Worm (Caenorhabditis elegans) whole organism, L3 larva: ENCODE data around the gene F38B6.6.

Experiments used
- R02D3.7 ChIP-seq: fragments of 150-350 bp; optimal IDR thresholded peaks from 2 replicates; lab custom pipeline; 2014; ENCODE audit warnings: missing biosample characterization, missing genetic modification characterization
- ZK546.5 ChIP-seq: sonication (generic microtip); optimal IDR thresholded peaks from 2 replicates; lab custom pipeline; 2017; ENCODE audit warnings: missing biosample characterization, missing genetic modification characterization
- ama-1 ChIP-seq: fragments of 150-350 bp; optimal IDR thresholded peaks from 2 replicates; lab custom pipeline; 2018
- ceh-16 ChIP-seq: sonication (generic microtip); optimal IDR thresholded peaks from 2 replicates; lab custom pipeline; 2017; ENCODE audit warnings: missing biosample characterization, missing genetic modification characterization
- ceh-82 ChIP-seq: fragments of 150-350 bp; optimal IDR thresholded peaks from 2 replicates; lab custom pipeline; 2014; ENCODE audit warnings: missing biosample characterization, missing genetic modification characterization
- ceh-9 ChIP-seq: sonication (generic microtip); optimal IDR thresholded peaks from 2 replicates; lab custom pipeline; 2018; ENCODE audit warnings: missing biosample characterization, missing genetic modification characterization
- daf-12 ChIP-seq: fragments of 150-350 bp; optimal IDR thresholded peaks from 2 replicates; lab custom pipeline; 2014; ENCODE audit warnings: missing biosample characterization, missing genetic modification reagents, missing genetic modification characterization
- egl-27 ChIP-seq: sonication (generic microtip); optimal IDR thresholded peaks from 4 replicates; lab custom pipeline; 2017; ENCODE audit warnings: missing biosample characterization, missing genetic modification reagents, missing genetic modification characterization
- egl-5 ChIP-seq: fragments of 150-350 bp; optimal IDR thresholded peaks from 2 replicates; lab custom pipeline; 2017; ENCODE audit warnings: missing biosample characterization, missing genetic modification reagents, missing genetic modification characterization, inconsistent platforms
- elt-1 ChIP-seq: fragments of 150-350 bp; optimal IDR thresholded peaks from 2 replicates; lab custom pipeline; 2014; ENCODE audit warnings: missing biosample characterization, missing genetic modification characterization
- elt-2 ChIP-seq: sonication (generic microtip); optimal IDR thresholded peaks from 2 replicates; lab custom pipeline; 2016; ENCODE audit warnings: missing genetic modification reagents, mild to moderate bottlenecking, missing genetic modification characterization, missing compliant biosample characterization
- eor-1 ChIP-seq, 2 experiments: fragments of 150-350 bp; optimal IDR thresholded peaks; 2 replicates each; lab custom pipeline; 2014 to 2018; ENCODE audit warnings: missing biosample characterization in 2 of 2, missing genetic modification characterization in 2 of 2
- fkh-10 ChIP-seq: sonication (generic microtip); optimal IDR thresholded peaks from 2 replicates; lab custom pipeline; 2017; ENCODE audit warnings: missing biosample characterization, missing genetic modification reagents, missing genetic modification characterization
- fkh-2 ChIP-seq: fragments of 150-350 bp; optimal IDR thresholded peaks from 2 replicates; lab custom pipeline; 2014; ENCODE audit warnings: missing biosample characterization, missing genetic modification reagents, missing genetic modification characterization
- fos-1 ChIP-seq: fragments of 150-350 bp; optimal IDR thresholded peaks from 2 replicates; lab custom pipeline; 2014; ENCODE audit warnings: missing biosample characterization, missing genetic modification characterization
- hmg-11 ChIP-seq: sonication (generic microtip); optimal IDR thresholded peaks from 2 replicates; lab custom pipeline; 2016; ENCODE audit warnings: missing genetic modification characterization, missing compliant biosample characterization
- jun-1 ChIP-seq: fragments of 150-350 bp; optimal IDR thresholded peaks from 2 replicates; lab custom pipeline; 2014; ENCODE audit warnings: missing biosample characterization, missing genetic modification reagents, missing genetic modification characterization
- lin-15B ChIP-seq: fragments of 150-350 bp; optimal IDR thresholded peaks from 2 replicates; lab custom pipeline; 2014; ENCODE audit warnings: missing biosample characterization, missing genetic modification characterization
- lin-39 ChIP-seq: fragments of 150-350 bp; optimal IDR thresholded peaks from 2 replicates; lab custom pipeline; 2018; ENCODE audit warnings: missing biosample characterization, missing genetic modification reagents, missing genetic modification characterization
- lsy-12 ChIP-seq: sonication (generic microtip); optimal IDR thresholded peaks from 2 replicates; lab custom pipeline; 2016; ENCODE audit warnings: mild to moderate bottlenecking, missing genetic modification characterization, missing compliant biosample characterization
- mdl-1 ChIP-seq: fragments of 150-350 bp; optimal IDR thresholded peaks from 2 replicates; lab custom pipeline; 2014; ENCODE audit warnings: missing biosample characterization, missing genetic modification characterization
- mml-1 ChIP-seq: fragments of 150-350 bp; sonication (generic microtip); optimal IDR thresholded peaks from 3 replicates; lab custom pipeline; 2014; ENCODE audit warnings: missing biosample characterization, missing genetic modification characterization
- nfya-1 ChIP-seq: sonication (generic microtip); optimal IDR thresholded peaks from 2 replicates; lab custom pipeline; 2017; ENCODE audit warnings: missing genetic modification characterization, mild to moderate bottlenecking, missing compliant biosample characterization, antibody characterized with exemption, moderate library complexity; ENCODE audit not compliant: insufficient read depth
- nhr-12 ChIP-seq: fragments of 150-350 bp; optimal IDR thresholded peaks from 2 replicates; lab custom pipeline; 2014; ENCODE audit warnings: missing biosample characterization, missing genetic modification characterization
- nhr-23 ChIP-seq: fragments of 150-350 bp; optimal IDR thresholded peaks from 2 replicates; lab custom pipeline; 2014; ENCODE audit warnings: missing biosample characterization, missing genetic modification reagents, missing genetic modification characterization
- nhr-237 ChIP-seq: fragments of 150-350 bp; optimal IDR thresholded peaks from 2 replicates; lab custom pipeline; 2014; ENCODE audit warnings: missing biosample characterization, missing genetic modification characterization
- nhr-25 ChIP-seq: sonication (generic microtip); optimal IDR thresholded peaks from 2 replicates; lab custom pipeline; 2017; ENCODE audit warnings: missing biosample characterization, missing genetic modification characterization
- nhr-28 ChIP-seq: fragments of 150-350 bp; optimal IDR thresholded peaks from 2 replicates; lab custom pipeline; 2014; ENCODE audit warnings: missing biosample characterization, missing genetic modification characterization
- nhr-43 ChIP-seq: sonication (generic microtip); optimal IDR thresholded peaks from 2 replicates; lab custom pipeline; 2016; ENCODE audit warnings: mild to moderate bottlenecking, missing genetic modification characterization, missing compliant biosample characterization; ENCODE audit not compliant: poor library complexity, severe bottlenecking
- nhr-67 ChIP-seq: fragments of 150-350 bp; optimal IDR thresholded peaks from 2 replicates; lab custom pipeline; 2014; ENCODE audit warnings: missing biosample characterization, missing genetic modification characterization
- nhr-76 ChIP-seq: fragments of 150-350 bp; sonication (generic microtip); optimal IDR thresholded peaks from 5 replicates; lab custom pipeline; 2014; ENCODE audit warnings: missing biosample characterization, missing genetic modification characterization
- nhr-77 ChIP-seq: fragments of 150-350 bp; optimal IDR thresholded peaks from 2 replicates; lab custom pipeline; 2014; ENCODE audit warnings: missing biosample characterization, missing genetic modification characterization
- pha-4 ChIP-seq: fragments of 150-350 bp; optimal IDR thresholded peaks from 2 replicates; lab custom pipeline; 2014; ENCODE audit warnings: missing biosample characterization, missing genetic modification reagents, missing genetic modification characterization
- pqm-1 ChIP-seq: fragments of 150-350 bp; optimal IDR thresholded peaks from 2 replicates; lab custom pipeline; 2017; ENCODE audit warnings: missing biosample characterization, missing genetic modification characterization, inconsistent platforms
- sea-2 ChIP-seq: fragments of 150-350 bp; sonication (generic microtip); optimal IDR thresholded peaks from 4 replicates; lab custom pipeline; 2014; ENCODE audit warnings: missing biosample characterization, missing genetic modification reagents, missing genetic modification characterization
- skn-1 ChIP-seq: fragments of 150-350 bp; optimal IDR thresholded peaks from 2 replicates; lab custom pipeline; 2014; ENCODE audit warnings: missing biosample characterization, missing genetic modification characterization
- snpc-4 ChIP-seq: fragments of 150-350 bp; optimal IDR thresholded peaks from 2 replicates; lab custom pipeline; 2014; ENCODE audit warnings: missing biosample characterization, missing genetic modification characterization
- tbx-2 ChIP-seq: sonication (generic microtip); optimal IDR thresholded peaks from 2 replicates; lab custom pipeline; 2016; ENCODE audit warnings: mild to moderate bottlenecking, missing genetic modification characterization, missing compliant biosample characterization
- unc-39 ChIP-seq: sonication (generic microtip); optimal IDR thresholded peaks from 4 replicates; lab custom pipeline; 2017; ENCODE audit warnings: missing biosample characterization, missing genetic modification characterization
- unc-62 ChIP-seq: fragments of 150-350 bp; sonication (generic microtip); optimal IDR thresholded peaks from 4 replicates; lab custom pipeline; 2014; ENCODE audit warnings: missing biosample characterization, missing genetic modification reagents, missing genetic modification characterization
- zag-1 ChIP-seq: fragments of 150-350 bp; optimal IDR thresholded peaks from 2 replicates; lab custom pipeline; 2014; ENCODE audit warnings: missing biosample characterization, missing genetic modification characterization
- ztf-4 ChIP-seq: fragments of 150-350 bp; optimal IDR thresholded peaks from 2 replicates; lab custom pipeline; 2014; ENCODE audit warnings: missing biosample characterization, missing genetic modification characterization

The F38B6.6 gene

ce11 chrX:6735494-6735893 is 45.6 kb upstream of the F38B6.6 start:
- TF ChIP-seq nhr-28 (tag; lab: Kevin White, UChicago) = no peak
- no peak for TF ChIP-seq ceh-16
- TF ChIP-seq tbx-2 = no peak
- TF ChIP-seq sea-2 (GFP tag; lab: Kevin White, UChicago) = no peak
- TF ChIP-seq snpc-4 (tag; lab: Kevin White, UChicago) = no peak
- TF ChIP-seq nhr-43 = peak; percentile 76
- TF ChIP-seq ceh-82 (tag; lab: Kevin White, UChicago) = no peak
- TF ChIP-seq elt-2 (tag; lab: Kevin White, UChicago) = no peak
- peak; percentile 22 for TF ChIP-seq nhr-23
- peak; percentile 20 for TF ChIP-seq lin-39 (tag; lab: Kevin White, UChicago)
- no peak for TF ChIP-seq nhr-67 (tag; lab: Kevin White, UChicago)
- peak; percentile 48 for TF ChIP-seq mdl-1 (tag; lab: Kevin White, UChicago)
- TF ChIP-seq lin-15B (tag; lab: Kevin White, UChicago) = no peak
- TF ChIP-seq egl-27 (tag; lab: Kevin White, UChicago) = no peak
- no peak for TF ChIP-seq ztf-4 (tag; lab: Kevin White, UChicago)
- TF ChIP-seq fkh-10 (GFP tag; lab: Kevin White, UChicago) = no peak
- peak; percentile 3 for TF ChIP-seq pha-4 (tag; lab: Kevin White, UChicago)
- TF ChIP-seq eor-1 (tag; optimal IDR thresholded peaks at IDR 0.05; lab: Kevin White, UChicago) = no peak
- no peak for TF ChIP-seq ceh-9 (tag; lab: Kevin White, UChicago)
- TF ChIP-seq nhr-237 = no peak
- TF ChIP-seq lsy-12 (tag; lab: Kevin White, UChicago) = peak; percentile 37
- TF ChIP-seq skn-1 (tag; lab: Kevin White, UChicago) = no peak
- TF ChIP-seq unc-39 (tag; lab: Kevin White, UChicago) = no peak
- no peak for TF ChIP-seq daf-12 (tag; lab: Kevin White, UChicago)
- TF ChIP-seq R02D3.7 (tag; lab: Kevin White, UChicago) = no peak
- TF ChIP-seq fos-1 = no peak
- TF ChIP-seq nhr-25 (tag; lab: Kevin White, UChicago) = peak; percentile 54
- no peak for TF ChIP-seq fkh-2
- TF ChIP-seq mml-1 (tag; lab: Kevin White, UChicago) = no peak
- TF ChIP-seq nfya-1 (tag; lab: Kevin White, UChicago) = peak; percentile 51
- TF ChIP-seq nhr-12 (tag; lab: Kevin White, UChicago) = no peak
- no peak for TF ChIP-seq nhr-76

ce11 chrX:6733201-6733600 is 43.3 kb upstream of the F38B6.6 start, which contains the start of gene R03E9.2:
R03E9.2 (minus strand) TSS chrX:6733301.
- TF ChIP-seq elt-1 (tag; lab: Kevin White, UChicago) = no peak
- TF ChIP-seq pha-4 (tag; lab: Kevin White, UChicago) = no peak
- no peak for TF ChIP-seq sea-2 (GFP tag; lab: Kevin White, UChicago)
- no peak for TF ChIP-seq pqm-1
- no peak for TF ChIP-seq fos-1
- no peak for TF ChIP-seq nhr-237
- no peak for TF ChIP-seq mdl-1 (tag; lab: Kevin White, UChicago)
- TF ChIP-seq zag-1 (tag; lab: Kevin White, UChicago) = no peak
- no peak for TF ChIP-seq ZK546.5 (tag; lab: Kevin White, UChicago)
- no peak for TF ChIP-seq ama-1 (lab: Kevin White, UChicago)

- TF ChIP-seq ama-1 (lab: Kevin White, UChicago) (no peak), unc-62 (no peak), nhr-237 (no peak), mdl-1 (tag; lab: Kevin White, UChicago) (peak; percentile 28), nhr-77 (tag; lab: Kevin White, UChicago) (no peak), mml-1 (tag; lab: Kevin White, UChicago) (no peak), jun-1 (peak; percentile 15), nhr-76 (no peak), nfya-1 (tag; lab: Kevin White, UChicago) (peak; percentile 46), pha-4 (tag; lab: Kevin White, UChicago) (peak; percentile 92), elt-1 (tag; lab: Kevin White, UChicago) (no peak), elt-2 (tag; lab: Kevin White, UChicago) (no peak), unc-39 (tag; lab: Kevin White, UChicago) (no peak), nhr-28 (tag; lab: Kevin White, UChicago) (no peak), nhr-23 (no peak), hmg-11 (tag; lab: Kevin White, UChicago) (peak; percentile 13), nhr-43 (no peak), fkh-10 (GFP tag; lab: Kevin White, UChicago) (no peak), snpc-4 (tag; lab: Kevin White, UChicago) (peak; percentile 49), eor-1 (tag; optimal IDR thresholded peaks at IDR 0.05; lab: Kevin White, UChicago) (no peak), ceh-16 (no peak), pqm-1 (no peak), tbx-2 (no peak), lin-39 (tag; lab: Kevin White, UChicago) (peak; percentile 16), egl-5 (tag; lab: Kevin White, UChicago) (peak; percentile 40)
- TF ChIP-seq, all 47 proteins: peak for 8
These were observed 39.7 kb upstream of the F38B6.6 start, which contains the start of gene K11G12.6 for ce11 chrX:6729593-6729992. K11G12.6 (minus strand) TSS chrX:6729657.
